Fruit fly (Drosophila melanogaster): ENCODE measurements around the gene lmgB.

lmgB gene

DNA sequence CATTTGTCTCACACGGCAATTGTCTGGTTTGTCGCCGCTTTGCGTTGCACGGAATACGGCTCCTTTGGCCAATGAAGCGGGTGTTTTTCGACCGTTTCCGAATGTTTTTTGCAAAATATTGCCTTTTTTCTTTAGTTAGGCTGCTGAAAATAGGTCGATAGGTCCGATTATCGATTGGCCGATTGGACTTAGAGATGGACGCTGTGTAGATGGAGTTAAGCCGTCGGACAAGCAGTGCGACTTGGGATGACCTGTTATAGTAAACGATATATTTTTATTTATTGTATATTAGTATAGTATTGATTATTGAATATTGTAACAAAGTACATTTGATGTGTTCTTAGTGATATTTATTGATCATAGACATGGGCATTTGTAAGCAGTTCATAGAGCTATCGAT is at the start of gene lmgB, which contains the start of gene lmgA (continued):
- TF ChIP-seq CG6689 (GFP tag; IDR thresholded peaks at IDR 0.05), result no peak
- peak; percentile 54 for TF ChIP-seq lbe (GFP tag; optimal IDR thresholded peaks at IDR 0.05)
- TF ChIP-seq CG15601 (tag; optimal IDR thresholded peaks at IDR 0.05), result peak; percentile 44
- peak; percentile 31 for TF ChIP-seq Blimp-1 (GFP tag; optimal IDR thresholded peaks at IDR 0.05)
- TF ChIP-seq CG11247 (GFP tag; IDR thresholded peaks at IDR 0.05), result no peak
- peak; percentile 65 for TF ChIP-seq Ptx1 (GFP tag; IDR thresholded peaks at IDR 0.05)
- TF ChIP-seq Oaz (GFP tag; IDR thresholded peaks at IDR 0.05), result no peak
- TF ChIP-seq her (GFP tag; optimal IDR thresholded peaks at IDR 0.05), result no peak
- peak; percentile 35 for TF ChIP-seq CG18011 (GFP tag; optimal IDR thresholded peaks at IDR 0.05)
- TF ChIP-seq CG17385 (GFP tag; optimal IDR thresholded peaks at IDR 0.05), result no peak
- peak; percentile 66 for TF ChIP-seq CG4424 (GFP tag; optimal IDR thresholded peaks at IDR 0.05)
- no peak for TF ChIP-seq bigmax (GFP tag; optimal IDR thresholded peaks at IDR 0.05)
- no peak for TF ChIP-seq Camta (GFP tag; optimal IDR thresholded peaks at IDR 0.05)
- peak; percentile 36 for TF ChIP-seq Sox102F (GFP tag; optimal IDR thresholded peaks at IDR 0.05)
- no peak for TF ChIP-seq h (optimal IDR thresholded peaks at IDR 0.05)
- TF ChIP-seq CG15514 (GFP tag; optimal IDR thresholded peaks at IDR 0.05), result peak; percentile 56
- no peak for TF ChIP-seq CG12236 (GFP tag; optimal IDR thresholded peaks at IDR 0.05)
- TF ChIP-seq CG1602 (GFP tag; optimal IDR thresholded peaks at IDR 0.05), result peak; percentile 42
- TF ChIP-seq CG5180 (GFP tag; optimal IDR thresholded peaks at IDR 0.05), result no peak
- TF ChIP-seq bsh (GFP tag; optimal IDR thresholded peaks at IDR 0.05), result peak in 1 of 2 experiments; percentile 29
- peak; percentile 85 for TF ChIP-seq mld (GFP tag; IDR thresholded peaks at IDR 0.05; ENCODE audit: partially characterized antibody)
- peak; percentile 47; the same call in 1 of the 2 replicates for TF ChIP-seq sob (GFP tag; IDR thresholded peaks at IDR 0.05)
- TF ChIP-seq danr (GFP tag; IDR thresholded peaks at IDR 0.05), result no peak
- no peak for TF ChIP-seq CG7987 (GFP tag; optimal IDR thresholded peaks at IDR 0.05)
- TF ChIP-seq lilli (GFP tag; optimal IDR thresholded peaks at IDR 0.05), result peak; percentile 70
- peak; percentile 45 for TF ChIP-seq CG13424 (tag; optimal IDR thresholded peaks at IDR 0.05)
- peak; percentile 82 for TF ChIP-seq inv (GFP tag; IDR thresholded peaks at IDR 0.05; ENCODE audit: partially characterized antibody)
- TF ChIP-seq CG32532 (GFP tag; IDR thresholded peaks at IDR 0.05), result peak; percentile 42; the same call in 1 of the 2 replicates
- peak; percentile 31 for TF ChIP-seq oc (tag; optimal IDR thresholded peaks at IDR 0.05)
- TF ChIP-seq E2f2 (GFP tag; IDR thresholded peaks at IDR 0.05), result peak; percentile 91
- TF ChIP-seq CG6791 (GFP tag; IDR thresholded peaks at IDR 0.05; ENCODE audit: partially characterized antibody), result peak; percentile 90
- TF ChIP-seq gem (tag; optimal IDR thresholded peaks at IDR 0.05), result peak; percentile 60
- TF ChIP-seq sens-2 (GFP tag; IDR thresholded peaks at IDR 0.05), result no peak
- peak; percentile 17; the same call in 1 of the 3 replicates for TF ChIP-seq dysf (GFP tag; IDR thresholded peaks at IDR 0.05)
- TF ChIP-seq knrl (GFP tag; IDR thresholded peaks at IDR 0.05; ENCODE audit: partially characterized antibody), result peak; percentile 89
- TF ChIP-seq CG2116 (GFP tag; optimal IDR thresholded peaks at IDR 0.05), result peak; percentile 95
- peak; percentile 78 for TF ChIP-seq sna (GFP tag; IDR thresholded peaks at IDR 0.05; ENCODE audit: partially characterized antibody)
- TF ChIP-seq CG12104 (GFP tag; optimal IDR thresholded peaks at IDR 0.05), result no peak
- peak; percentile 51; the same call in 1 of the 3 replicates for TF ChIP-seq CG17361 (GFP tag; IDR thresholded peaks at IDR 0.05)
- no peak for TF ChIP-seq dan (GFP tag; IDR thresholded peaks at IDR 0.05)
- TF ChIP-seq CG14014 (GFP tag; IDR thresholded peaks at IDR 0.05), result 0 out of 2 replicates have a peak, but pooled peaks have one; percentile 9
- TF ChIP-seq Nf-YB (GFP tag; optimal IDR thresholded peaks at IDR 0.05), result no peak
- TF ChIP-seq pho (GFP tag; optimal IDR thresholded peaks at IDR 0.05), result no peak
- TF ChIP-seq CG14441 (GFP tag; IDR thresholded peaks at IDR 0.05), result peak; percentile 35; the same call in 1 of the 2 replicates
- TF ChIP-seq amos (GFP tag; IDR thresholded peaks at IDR 0.05; ENCODE audit: partially characterized antibody), result peak; percentile 85; the same call in 1 of the 2 replicates
- no peak for TF ChIP-seq pum (GFP tag; optimal IDR thresholded peaks at IDR 0.05)
- TF ChIP-seq CG30020 (tag; optimal IDR thresholded peaks at IDR 0.05), result peak; percentile 11
- TF ChIP-seq onecut (GFP tag; IDR thresholded peaks at IDR 0.05), result peak; percentile 52
- TF ChIP-seq zfh2 (GFP tag; optimal IDR thresholded peaks at IDR 0.05), result peak; percentile 27
- TF ChIP-seq CG7372 (GFP tag; IDR thresholded peaks at IDR 0.05), result no peak
